Fruit fly (Drosophila melanogaster): Measurements from ENCODE around the gene Dab.

- TF ChIP-seq h (GFP tag; optimal IDR thresholded peaks at IDR 0.05) = no peak
- no peak for TF ChIP-seq Hnf4 (GFP tag; optimal IDR thresholded peaks at IDR 0.05)
- no peak for TF ChIP-seq psq (GFP tag; optimal IDR thresholded peaks at IDR 0.05)
- no peak for TF ChIP-seq Abd-B (GFP tag; optimal IDR thresholded peaks at IDR 0.05)
- no peak for TF ChIP-seq CG32264 (GFP tag; optimal IDR thresholded peaks at IDR 0.05)
- no peak for TF ChIP-seq Dif (GFP tag; optimal IDR thresholded peaks at IDR 0.05; ENCODE audit: partially characterized antibody)
- TF ChIP-seq fru (GFP tag; optimal IDR thresholded peaks at IDR 0.05) = no peak
- TF ChIP-seq CrebA (GFP tag; optimal IDR thresholded peaks at IDR 0.05; ENCODE audit: borderline replicate concordance) = no peak
- no peak for TF ChIP-seq Mio (GFP tag; optimal IDR thresholded peaks at IDR 0.05)
- TF ChIP-seq br (GFP tag; optimal IDR thresholded peaks at IDR 0.05) = no peak
- no peak for TF ChIP-seq lola (GFP tag; optimal IDR thresholded peaks at IDR 0.05)
Observed at dm6 chr3L:16673367-16674014, 38.4 kb upstream of the Dab start, which contains the start of the genes zetaCOP and CG13032.
